Fruit fly (Drosophila melanogaster) whole organism, embryonic: ENCODE results near the gene Inx3.

ENCODE experiments used
- C15 ChIP-seq: fragments of 200-800 bp; sonication (Bioruptor generic); IDR thresholded peaks from 3 replicates; pipeline ENCODE4 v1.3.6; 2022; ENCODE audit warnings: missing biosample characterization, missing genetic modification characterization
- CG10267 ChIP-seq: fragments of 200-800 bp; sonication (Bioruptor generic); optimal IDR thresholded peaks from 2 replicates; lab custom pipeline; 2018; ENCODE audit warnings: missing biosample characterization, mild to moderate bottlenecking, missing genetic modification characterization, moderate library complexity
- CG12104 ChIP-seq: fragments of 200-800 bp; sonication (Bioruptor generic); optimal IDR thresholded peaks from 3 replicates; lab custom pipeline; 2016; ENCODE audit warnings: missing biosample characterization, missing genetic modification characterization
- CG12219 ChIP-seq: fragments of 200-800 bp; sonication (Bioruptor generic); optimal IDR thresholded peaks from 3 replicates; lab custom pipeline; 2018; ENCODE audit warnings: missing biosample characterization, mild to moderate bottlenecking, missing genetic modification characterization
- CG1233 ChIP-seq: fragments of 200-800 bp; sonication (Bioruptor generic); optimal IDR thresholded peaks from 4 replicates; lab custom pipeline; 2018; ENCODE audit warnings: missing biosample characterization, mild to moderate bottlenecking, missing genetic modification characterization
- CG12942 ChIP-seq: fragments of 200-800 bp; sonication (Bioruptor generic); optimal IDR thresholded peaks from 3 replicates; lab custom pipeline; 2016; ENCODE audit warnings: missing biosample characterization, missing genetic modification characterization
- CG14965 ChIP-seq: fragments of 200-800 bp; sonication (Bioruptor generic); optimal IDR thresholded peaks from 2 replicates; lab custom pipeline; 2016; ENCODE audit warnings: missing biosample characterization, missing genetic modification characterization, borderline replicate concordance
- CG18599 ChIP-seq: fragments of 200-800 bp; sonication (Bioruptor generic); optimal IDR thresholded peaks from 3 replicates; lab custom pipeline; 2017; ENCODE audit warnings: missing biosample characterization, missing genetic modification characterization, mild to moderate bottlenecking, moderate library complexity, missing genetic modification reagents
- CG32772 ChIP-seq: fragments of 200-800 bp; sonication (Bioruptor generic); IDR thresholded peaks from 2 replicates; pipeline ENCODE4 v1.3.6; 2022; ENCODE audit warnings: missing biosample characterization, missing genetic modification characterization
- CG34376 ChIP-seq: fragments of 200-800 bp; sonication (Bioruptor generic); optimal IDR thresholded peaks from 2 replicates; lab custom pipeline; 2018; ENCODE audit warnings: missing biosample characterization, mild to moderate bottlenecking, missing genetic modification characterization
- CG3847 ChIP-seq: fragments of 200-800 bp; sonication (Bioruptor generic); IDR thresholded peaks from 2 replicates; pipeline ENCODE4 v1.3.6; 2022; ENCODE audit warnings: missing biosample characterization, missing genetic modification characterization
- CG4707 ChIP-seq: fragments of 200-800 bp; sonication (Bioruptor generic); optimal IDR thresholded peaks from 2 replicates; lab custom pipeline; 2018; ENCODE audit warnings: missing biosample characterization, mild to moderate bottlenecking, missing genetic modification characterization, moderate library complexity
- CG8290 ChIP-seq, 3 experiments: fragments of 200-800 bp; sonication (Bioruptor generic); optimal IDR thresholded peaks; 2 replicates each; lab custom pipeline; 2016 to 2019; ENCODE audit warnings: missing biosample characterization in 3 of 3, missing genetic modification characterization in 3 of 3, mild to moderate bottlenecking in 2 of 3, moderate library complexity in 1 of 3
- CG8765 ChIP-seq: fragments of 200-800 bp; sonication (Bioruptor generic); IDR thresholded peaks from 2 replicates; pipeline ENCODE4 v1.3.6; 2022; ENCODE audit warnings: missing biosample characterization, missing genetic modification characterization
- Dfd ChIP-seq, 2 experiments: fragments of >200 bp; optimal IDR thresholded peaks; 2 replicates each; lab custom pipeline; 2017; ENCODE audit warnings: missing biosample characterization in 2 of 2, missing genetic modification characterization in 2 of 2
- GATAe ChIP-seq: fragments of 200-800 bp; sonication (Bioruptor generic); conservative IDR thresholded peaks from 2 replicates; pipeline ENCODE4 v1.3.6; 2022; ENCODE audit warnings: missing biosample characterization, missing genetic modification characterization
- H15 ChIP-seq: fragments of 200-800 bp; sonication (Bioruptor generic); IDR thresholded peaks from 3 replicates; pipeline ENCODE4 v1.3.6; 2022; ENCODE audit warnings: missing biosample characterization, missing genetic modification characterization
- H2.0 ChIP-seq: fragments of 200-800 bp; sonication (Bioruptor generic); IDR thresholded peaks from 2 replicates; pipeline ENCODE4 v1.3.6; 2022; ENCODE audit warnings: missing biosample characterization, missing genetic modification characterization
- MESR4 ChIP-seq: fragments of 200-800 bp; sonication (Bioruptor generic); optimal IDR thresholded peaks from 2 replicates; lab custom pipeline; 2018; ENCODE audit warnings: missing biosample characterization, mild to moderate bottlenecking, missing genetic modification characterization, moderate library complexity
- Sox100B ChIP-seq: fragments of 200-800 bp; sonication (Bioruptor generic); optimal IDR thresholded peaks from 3 replicates; lab custom pipeline; 2018; ENCODE audit warnings: missing biosample characterization, mild to moderate bottlenecking, missing genetic modification characterization
- Sry-β ChIP-seq: fragments of 200-800 bp; sonication (Bioruptor generic); optimal IDR thresholded peaks from 2 replicates; lab custom pipeline; 2018; ENCODE audit warnings: missing biosample characterization, mild to moderate bottlenecking, missing genetic modification characterization, moderate library complexity
- ara ChIP-seq: fragments of 200-800 bp; sonication (Bioruptor generic); IDR thresholded peaks from 2 replicates; pipeline ENCODE4 v1.3.6; 2022; ENCODE audit warnings: missing biosample characterization, missing genetic modification characterization
- chif ChIP-seq, 2 experiments: fragments of 200-800 bp; sonication (Bioruptor generic); optimal IDR thresholded peaks; 3 replicates each; lab custom pipeline; 2016; ENCODE audit warnings: missing biosample characterization in 2 of 2, missing genetic modification characterization in 2 of 2
- corto ChIP-seq: fragments of 200-800 bp; sonication (Bioruptor generic); optimal IDR thresholded peaks from 2 replicates; lab custom pipeline; 2016; ENCODE audit warnings: missing biosample characterization, mild to moderate bottlenecking, missing genetic modification characterization, moderate library complexity
- dpn ChIP-seq, 2 experiments: fragments of 200-800 bp; sonication (Bioruptor generic); optimal IDR thresholded peaks; 3 replicates each; lab custom pipeline; 2016; ENCODE audit warnings: missing biosample characterization in 2 of 2, missing genetic modification characterization in 2 of 2
- fd102C ChIP-seq: fragments of 200-800 bp; sonication (Bioruptor generic); optimal IDR thresholded peaks from 2 replicates; lab custom pipeline; 2018; ENCODE audit warnings: missing biosample characterization, mild to moderate bottlenecking, missing genetic modification characterization, moderate library complexity
- fd96Cb ChIP-seq: fragments of 200-800 bp; sonication (Bioruptor generic); optimal IDR thresholded peaks from 2 replicates; lab custom pipeline; 2018; ENCODE audit warnings: missing biosample characterization, mild to moderate bottlenecking, missing genetic modification characterization, moderate library complexity
- fru ChIP-seq: fragments of >200 bp; optimal IDR thresholded peaks from 2 replicates; lab custom pipeline; 2017
- her ChIP-seq: fragments of 200-800 bp; sonication (Bioruptor generic); optimal IDR thresholded peaks from 2 replicates; lab custom pipeline; 2016; ENCODE audit warnings: missing biosample characterization, missing genetic modification characterization
- hkb ChIP-seq, 2 experiments: fragments of 200-800 bp in 1 of 2; fragments of >200 bp in 1 of 2; sonication (Bioruptor generic) in 1 of 2; IDR thresholded peaks in 1 of 2; optimal IDR thresholded peaks in 1 of 2; 2 replicates each; pipeline versions ENCODE4 v1.3.6 to Lab custom; 2017 to 2022; ENCODE audit warnings: missing biosample characterization in 1 of 2, missing genetic modification characterization in 1 of 2
- ken ChIP-seq: fragments of 200-800 bp; sonication (Bioruptor generic); IDR thresholded peaks from 3 replicates; pipeline ENCODE4 v1.3.6; 2022; ENCODE audit warnings: missing biosample characterization, missing genetic modification characterization
- knrl ChIP-seq: fragments of 200-800 bp; sonication (Bioruptor generic); IDR thresholded peaks from 3 replicates; pipeline ENCODE4 v1.3.6; 2022; ENCODE audit warnings: missing biosample characterization, missing genetic modification characterization; ENCODE audit not compliant: partially characterized antibody
- lab ChIP-seq: fragments of 200-800 bp; sonication (Bioruptor generic); optimal IDR thresholded peaks from 3 replicates; lab custom pipeline; 2017; ENCODE audit warnings: missing biosample characterization, missing genetic modification characterization, mild to moderate bottlenecking, moderate library complexity, missing genetic modification reagents
- lmd ChIP-seq: fragments of 200-800 bp; sonication (Bioruptor generic); IDR thresholded peaks from 2 replicates; pipeline ENCODE4 v1.3.6; 2022; ENCODE audit warnings: missing biosample characterization, missing genetic modification characterization
- nmo ChIP-seq: fragments of 200-800 bp; sonication (Bioruptor generic); optimal IDR thresholded peaks from 2 replicates; lab custom pipeline; 2018; ENCODE audit warnings: missing biosample characterization, mild to moderate bottlenecking, missing genetic modification characterization, moderate library complexity
- odd ChIP-seq: fragments of 200-800 bp; sonication (Bioruptor generic); optimal IDR thresholded peaks from 2 replicates; lab custom pipeline; 2017; ENCODE audit warnings: missing biosample characterization, mild to moderate bottlenecking, missing genetic modification characterization
- peb ChIP-seq: fragments of 200-800 bp; sonication (Bioruptor generic); IDR thresholded peaks from 2 replicates; pipeline ENCODE4 v1.3.6; 2022; ENCODE audit warnings: missing biosample characterization, missing genetic modification characterization
- pum ChIP-seq: fragments of 200-800 bp; sonication (Bioruptor generic); optimal IDR thresholded peaks from 2 replicates; lab custom pipeline; 2016; ENCODE audit warnings: missing biosample characterization, missing genetic modification characterization
- ranshi ChIP-seq: fragments of 200-800 bp; sonication (Bioruptor generic); IDR thresholded peaks from 2 replicates; pipeline ENCODE4 v1.3.6; 2022; ENCODE audit warnings: missing biosample characterization, missing genetic modification characterization
- ro ChIP-seq: fragments of 200-800 bp; sonication (Bioruptor generic); IDR thresholded peaks from 2 replicates; pipeline ENCODE4 v1.3.6; 2022; ENCODE audit warnings: missing biosample characterization, missing genetic modification characterization
- scrt ChIP-seq: fragments of 200-800 bp; sonication (Bioruptor generic); optimal IDR thresholded peaks from 2 replicates; lab custom pipeline; 2018; ENCODE audit warnings: missing biosample characterization, mild to moderate bottlenecking, missing genetic modification characterization, moderate library complexity
- sens-2 ChIP-seq: fragments of 200-800 bp; sonication (Bioruptor generic); IDR thresholded peaks from 2 replicates; pipeline ENCODE4 v1.3.6; 2022; ENCODE audit warnings: missing biosample characterization, missing genetic modification characterization
- so ChIP-seq: fragments of 200-800 bp; sonication (Bioruptor generic); IDR thresholded peaks from 3 replicates; pipeline ENCODE4 v1.3.6; 2022; ENCODE audit warnings: missing biosample characterization, missing genetic modification characterization
- sob ChIP-seq: fragments of 200-800 bp; sonication (Bioruptor generic); IDR thresholded peaks from 2 replicates; pipeline ENCODE4 v1.3.6; 2022; ENCODE audit warnings: missing biosample characterization, missing genetic modification characterization
- stc ChIP-seq: fragments of 200-800 bp; sonication (Bioruptor generic); IDR thresholded peaks from 2 replicates; pipeline ENCODE4 v1.3.6; 2022; ENCODE audit warnings: missing biosample characterization, missing genetic modification characterization
- tap ChIP-seq: fragments of 200-800 bp; optimal IDR thresholded peaks from 3 replicates; lab custom pipeline; 2019; ENCODE audit warnings: missing biosample characterization, mild to moderate bottlenecking, missing genetic modification characterization, moderate library complexity
- z ChIP-seq: fragments of 200-800 bp; sonication (Bioruptor generic); IDR thresholded peaks from 3 replicates; pipeline ENCODE4 v1.3.6; 2022; ENCODE audit warnings: missing biosample characterization, missing genetic modification characterization
- zf30C ChIP-seq: fragments of 200-800 bp; sonication (Bioruptor generic); optimal IDR thresholded peaks from 3 replicates; lab custom pipeline; 2018; ENCODE audit warnings: missing biosample characterization, mild to moderate bottlenecking, missing genetic modification characterization

Inx3 gene

DNA sequence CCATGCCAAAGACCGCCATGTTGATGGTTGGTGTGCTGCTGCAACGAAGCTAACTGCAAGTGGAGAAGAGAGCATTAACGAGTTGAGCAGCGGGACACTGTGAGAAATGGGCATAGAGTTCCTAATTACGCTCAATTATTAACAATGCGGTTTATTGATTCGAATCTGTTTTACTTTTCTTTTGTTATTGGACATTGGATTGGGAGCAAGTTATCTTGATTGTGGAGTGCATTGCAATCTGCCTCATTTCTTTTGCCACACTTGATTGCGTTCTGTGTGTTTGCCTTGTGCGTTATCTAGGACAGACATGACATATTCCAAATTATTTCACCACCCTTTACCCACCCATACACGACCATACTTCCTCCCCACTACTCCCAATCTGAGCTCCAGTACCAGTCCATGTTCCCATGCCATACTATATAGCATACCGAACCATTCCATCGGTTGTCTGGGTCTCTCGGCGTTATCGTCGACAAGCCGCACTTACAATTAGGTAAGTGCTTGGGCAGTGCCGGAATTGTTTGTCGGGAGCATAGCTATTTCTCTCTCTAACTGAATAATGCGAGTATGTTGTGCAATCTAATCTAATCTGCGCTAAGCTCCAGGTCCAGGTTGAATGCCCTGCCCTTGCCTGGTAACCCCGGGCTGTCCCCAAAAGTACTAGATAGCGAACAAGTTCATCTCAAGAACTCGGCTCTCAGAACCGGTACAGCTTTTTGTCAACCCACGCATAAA is 1.8 kb downstream of the Inx3 start (continued):
- TF ChIP-seq fd102C (GFP tag; lab: Kevin White, UChicago) (no peak), odd (GFP tag; lab: Kevin White, UChicago) (peak; percentile 12), sob (GFP tag; lab: Robert Waterston, UW) (peak; percentile 47; the same call in 1 of the 2 replicates), pum (GFP tag; lab: Kevin White, UChicago) (peak; percentile 34), nmo (GFP tag; lab: Kevin White, UChicago) (peak; percentile 67), ken (GFP tag; lab: Robert Waterston, UW) (peak; percentile 57; the same call in 1 of the 3 replicates), CG32772 (no peak; the same call in 1 of the 2 replicates), scrt (no peak), H2.0 (GFP tag; lab: Robert Waterston, UW) (peak; percentile 60), CG8765 (GFP tag; lab: Robert Waterston, UW) (no peak), CG18599 (GFP tag; lab: Kevin White, UChicago) (peak; percentile 18), Sox100B (peak; percentile 14), CG10267 (tag; lab: Kevin White, UChicago) (no peak), z (GFP tag; lab: Robert Waterston, UW) (no peak), ara (GFP tag; lab: Robert Waterston, UW) (0 out of 2 replicates have a peak, but pooled peaks have one; percentile 39), stc (GFP tag; lab: Robert Waterston, UW) (peak; percentile 67; the same call in 1 of the 2 replicates), dpn (GFP tag; optimal IDR thresholded peaks at IDR 0.05; lab: Kevin White, UChicago) (peak in 1 of 2 experiments; percentile 50), Sry-β (GFP tag; lab: Kevin White, UChicago) (no peak), lmd (GFP tag; lab: Robert Waterston, UW) (peak; percentile 53; the same call in 1 of the 2 replicates), fd96Cb (tag; lab: Kevin White, UChicago) (peak; percentile 29), ranshi (GFP tag; lab: Robert Waterston, UW) (no peak), CG12219 (GFP tag; lab: Kevin White, UChicago) (peak; percentile 31), tap (tag; lab: Kevin White, UChicago) (peak; percentile 34), so (peak; percentile 46; the same call in 1 of the 3 replicates), knrl (no peak), chif (GFP tag; optimal IDR thresholded peaks at IDR 0.05; lab: Kevin White, UChicago) (peak; percentile 18 to 63), CG1233 (GFP tag; lab: Kevin White, UChicago) (peak; percentile 17), CG14965 (GFP tag; lab: Kevin White, UChicago) (no peak), lab (GFP tag; lab: Kevin White, UChicago) (peak; percentile 44), peb (GFP tag; lab: Robert Waterston, UW) (peak; percentile 23), zf30C (GFP tag; lab: Kevin White, UChicago) (peak; percentile 33), CG3847 (GFP tag; lab: Robert Waterston, UW) (0 out of 2 replicates have a peak, but pooled peaks have one; percentile 23), corto (GFP tag; lab: Kevin White, UChicago) (no peak), CG8290 (GFP tag; optimal IDR thresholded peaks at IDR 0.05; lab: Kevin White, UChicago) (no peak), CG8290 (tag; optimal IDR thresholded peaks at IDR 0.05; lab: Kevin White, UChicago) (peak in 1 of 2 experiments; percentile 65), fru (lab: Kevin White, UChicago) (no peak), CG12942 (peak; percentile 26), CG34376 (GFP tag; lab: Kevin White, UChicago) (no peak), CG12104 (GFP tag; lab: Kevin White, UChicago) (no peak), GATAe (GFP tag; lab: Robert Waterston, UW) (0 out of 2 replicates have a peak, but pooled peaks have one; percentile 15), Dfd (GFP tag; optimal IDR thresholded peaks at IDR 0.05; lab: Kevin White, UChicago) (no peak), ro (peak; percentile 25; the same call in 1 of the 2 replicates), CG4707 (peak; percentile 7), H15 (GFP tag; lab: Robert Waterston, UW) (peak; percentile 58; the same call in 1 of the 3 replicates), C15 (GFP tag; lab: Robert Waterston, UW) (no peak), her (GFP tag; lab: Kevin White, UChicago) (peak; percentile 4), sens-2 (GFP tag; lab: Robert Waterston, UW) (peak; percentile 41; the same call in 1 of the 2 replicates), MESR4 (GFP tag; lab: Kevin White, UChicago) (no peak), hkb (optimal IDR thresholded peaks at IDR 0.05; lab: Kevin White, UChicago) (no peak), hkb (GFP tag; IDR thresholded peaks at IDR 0.05; lab: Robert Waterston, UW) (peak; percentile 40; the same call in 1 of the 2 replicates)
